Fruit fly (Drosophila melanogaster): ENCODE results near the gene CG10479.

The CG10479 gene

dm6 chr3L:5932363-5932914 is 43.4 kb downstream of the CG10479 start, which contains the start of gene Rcc1 (continued):
- TF ChIP-seq Stat92E (GFP tag; optimal IDR thresholded peaks at IDR 0.05) (peak in 1 of 3 experiments; percentile 4), TFAM (GFP tag; optimal IDR thresholded peaks at IDR 0.05) (no peak), Max (GFP tag; optimal IDR thresholded peaks at IDR 0.05) (peak; percentile 2), CG4282 (GFP tag; optimal IDR thresholded peaks at IDR 0.05) (no peak), Doc3 (GFP tag; IDR thresholded peaks at IDR 0.05; ENCODE audit: partially characterized antibody) (no peak), sisA (GFP tag; IDR thresholded peaks at IDR 0.05) (no peak), pfk (GFP tag; optimal IDR thresholded peaks at IDR 0.05) (no peak), Chrac-16 (GFP tag; optimal IDR thresholded peaks at IDR 0.05) (no peak), chn (GFP tag; optimal IDR thresholded peaks at IDR 0.05) (peak; percentile 3), CG31441 (GFP tag; IDR thresholded peaks at IDR 0.05) (no peak), hb (GFP tag; IDR thresholded peaks at IDR 0.05; ENCODE audit: partially characterized antibody) (peak; percentile 59; the same call in 1 of the 3 replicates), her (GFP tag; optimal IDR thresholded peaks at IDR 0.05) (peak; percentile 98), gro (GFP tag; optimal IDR thresholded peaks at IDR 0.05) (no peak), CG17359 (tag; optimal IDR thresholded peaks at IDR 0.05) (no peak), Hr51 (GFP tag; optimal IDR thresholded peaks at IDR 0.05) (no peak), CG9609 (GFP tag; optimal IDR thresholded peaks at IDR 0.05) (peak; percentile 8), so (GFP tag; IDR thresholded peaks at IDR 0.05) (no peak), phol (tag; optimal IDR thresholded peaks at IDR 0.05) (peak; percentile 71), Deaf1 (tag; optimal IDR thresholded peaks at IDR 0.05) (no peak), CG17568 (GFP tag; optimal IDR thresholded peaks at IDR 0.05) (no peak), trh (GFP tag; optimal IDR thresholded peaks at IDR 0.05) (no peak), CG18619 (GFP tag; optimal IDR thresholded peaks at IDR 0.05) (no peak), Scr (GFP tag; IDR thresholded peaks at IDR 0.05; ENCODE audit: partially characterized antibody) (peak; percentile 70), Fer3 (tag; optimal IDR thresholded peaks at IDR 0.05) (no peak), CG1603 (tag; optimal IDR thresholded peaks at IDR 0.05) (peak; percentile 80), pb (GFP tag; optimal IDR thresholded peaks at IDR 0.05) (no peak), vnd (GFP tag; IDR thresholded peaks at IDR 0.05; ENCODE audit: partially characterized antibody) (peak; percentile 59), CG8924 (tag; optimal IDR thresholded peaks at IDR 0.05) (no peak), jumu (GFP tag; optimal IDR thresholded peaks at IDR 0.05) (peak; percentile 34), CG14860 (GFP tag; IDR thresholded peaks at IDR 0.05; ENCODE audit: partially characterized antibody) (peak; percentile 39; the same call in 1 of the 3 replicates), row (GFP tag; IDR thresholded peaks at IDR 0.05) (peak; percentile 53), B-H1 (GFP tag; IDR thresholded peaks at IDR 0.05) (no peak), H2.0 (GFP tag; IDR thresholded peaks at IDR 0.05) (no peak), Awh (GFP tag; IDR thresholded peaks at IDR 0.05) (no peak), CG17912 (GFP tag; optimal IDR thresholded peaks at IDR 0.05) (no peak), GATAe (GFP tag; conservative IDR thresholded peaks at IDR 0.05) (no peak), crc (GFP tag; optimal IDR thresholded peaks at IDR 0.05) (no peak), CG15479 (GFP tag; optimal IDR thresholded peaks at IDR 0.05) (no peak), Camta (GFP tag; optimal IDR thresholded peaks at IDR 0.05) (no peak), CG16863 (GFP tag; optimal IDR thresholded peaks at IDR 0.05) (no peak), esg (GFP tag; conservative IDR thresholded peaks at IDR 0.05) (no peak), CG1832 (GFP tag; optimal IDR thresholded peaks at IDR 0.05) (no peak), zfh1 (GFP tag; IDR thresholded peaks at IDR 0.05) (no peak), Poxn (GFP tag; IDR thresholded peaks at IDR 0.05) (no peak), Dad (GFP tag; optimal IDR thresholded peaks at IDR 0.05) (no peak), CG2129 (GFP tag; IDR thresholded peaks at IDR 0.05; ENCODE audit: partially characterized antibody) (no peak), CG9215 (GFP tag; IDR thresholded peaks at IDR 0.05) (no peak), CG8944 (GFP tag; optimal IDR thresholded peaks at IDR 0.05) (peak; percentile 29), PHDP (tag; optimal IDR thresholded peaks at IDR 0.05) (no peak), CG10366 (GFP tag; IDR thresholded peaks at IDR 0.05) (no peak)

Data from whole organism, embryonic.